Worm (Caenorhabditis elegans) whole organism, dauer: ENCODE data around the gene dars-2.

Experiments used
- unc-62 ChIP-seq: sonication (generic microtip); optimal IDR thresholded peaks from 2 replicates; lab custom pipeline; 2017; ENCODE audit warnings: missing biosample characterization, missing genetic modification reagents, missing genetic modification characterization

dars-2 gene

ce11 chrV:12084216-12084615, 35.7 kb downstream of the dars-2 start, which contains the start of gene R07B7.8:
Gene R07B7.8, minus strand, starts transcription at chrV:12084316.
- no peak for TF ChIP-seq unc-62 (GFP tag; lab: Kevin White, UChicago)

ce11 chrV:12085867-12086634, 37.5 kb downstream of the dars-2 start:
- TF ChIP-seq unc-62 (GFP tag; lab: Kevin White, UChicago): no peak

- TF ChIP-seq unc-62 (GFP tag; lab: Kevin White, UChicago): no peak
These were observed 38.4 kb downstream of the dars-2 start, which contains the start of gene gana-1 for ce11 chrV:12086934-12087333. Gene gana-1, plus strand, starts transcription at chrV:12087234.

- TF ChIP-seq unc-62 (GFP tag; lab: Kevin White, UChicago): no peak
These were observed 40.2 kb downstream of the dars-2 start, which contains the start of gene R07B7.12 for ce11 chrV:12088773-12089172. Gene R07B7.12, plus strand, starts transcription at chrV:12089073.

ce11 chrV:12091759-12092158, 43.2 kb downstream of the dars-2 start, which contains the start of gene nhr-206:
Gene nhr-206, plus strand, starts transcription at chrV:12092006.
- no peak for TF ChIP-seq unc-62 (GFP tag; lab: Kevin White, UChicago)

ce11 chrV:12094030-12094429, 45.5 kb downstream of the dars-2 start, which contains the start of gene nhr-208:
Gene nhr-208, plus strand, starts transcription at chrV:12094317.
- no peak for TF ChIP-seq unc-62 (GFP tag; lab: Kevin White, UChicago)

ce11 chrV:12095865-12096264, 47.3 kb downstream of the dars-2 start, which contains the start of gene nhr-207:
Gene nhr-207, plus strand, starts transcription at chrV:12096146.
- no peak for TF ChIP-seq unc-62 (GFP tag; lab: Kevin White, UChicago)

ce11 chrV:12098123-12098522, 49.6 kb downstream of the dars-2 start, which contains the start of gene nhr-209:
Gene nhr-209, plus strand, starts transcription at chrV:12098149.
- no peak for TF ChIP-seq unc-62 (GFP tag; lab: Kevin White, UChicago)

ce11 chrV:12100794-12101343, 52.3 kb downstream of the dars-2 start, which contains the start of gene nhr-154:
Gene nhr-154, plus strand, starts transcription at chrV:12101293.
- no peak for TF ChIP-seq unc-62 (GFP tag; lab: Kevin White, UChicago)
